Fruit fly (Drosophila melanogaster) whole organism, wandering third instar larva: ENCODE results near the gene CG13461.
A peak's percentile ranks its signal among the peaks of the same experiment; 100 is the strongest.

Source experiments
- Abd-B ChIP-seq: fragments of >200 bp; optimal IDR thresholded peaks from 2 replicates; lab custom pipeline; 2017; ENCODE audit warnings: missing biosample characterization, missing genetic modification characterization
- CG9705 ChIP-seq: fragments of 200-800 bp; sonication (Bioruptor generic); optimal IDR thresholded peaks from 2 replicates; lab custom pipeline; 2018; ENCODE audit warnings: missing biosample characterization, mild to moderate bottlenecking, missing genetic modification characterization
- Dfd ChIP-seq: fragments of >200 bp; optimal IDR thresholded peaks from 2 replicates; lab custom pipeline; 2017; ENCODE audit warnings: missing biosample characterization, missing genetic modification characterization
- Dif ChIP-seq: fragments of 200-275, 200-300 bp; sonication (Bioruptor generic); optimal IDR thresholded peaks from 2 replicates; lab custom pipeline; 2018; ENCODE audit warnings: missing biosample characterization, missing genetic modification characterization; ENCODE audit not compliant: partially characterized antibody
- GATAd ChIP-seq: sonication (Bioruptor generic); optimal IDR thresholded peaks from 2 replicates; lab custom pipeline; 2016; ENCODE audit warnings: missing biosample characterization, missing genetic modification characterization
- HLH106 ChIP-seq: fragments of 200-800 bp; optimal IDR thresholded peaks from 3 replicates; lab custom pipeline; 2019; ENCODE audit warnings: missing biosample characterization, mild to moderate bottlenecking, missing genetic modification characterization, moderate library complexity
- Hnf4 ChIP-seq: fragments of 200-800 bp; sonication (Bioruptor generic); optimal IDR thresholded peaks from 2 replicates; lab custom pipeline; 2016; ENCODE audit warnings: missing biosample characterization, mild to moderate bottlenecking, missing genetic modification characterization
- Hr78 ChIP-seq: fragments of >200 bp; optimal IDR thresholded peaks from 2 replicates; lab custom pipeline; 2017; ENCODE audit warnings: missing biosample characterization, missing genetic modification characterization
- Hr83 ChIP-seq: fragments of 200-300 bp; sonication (Bioruptor generic); optimal IDR thresholded peaks from 2 replicates; lab custom pipeline; 2016; ENCODE audit warnings: missing biosample characterization, mild to moderate bottlenecking, missing genetic modification characterization, moderate library complexity; ENCODE audit not compliant: poor library complexity, severe bottlenecking
- Jra ChIP-seq: sonication (Bioruptor generic); optimal IDR thresholded peaks from 2 replicates; lab custom pipeline; 2016; ENCODE audit warnings: missing biosample characterization, missing genetic modification characterization
- Mio ChIP-seq: sonication (Bioruptor generic); optimal IDR thresholded peaks from 2 replicates; lab custom pipeline; 2016; ENCODE audit warnings: missing biosample characterization, missing genetic modification characterization
- N ChIP-seq: fragments of >200 bp; optimal IDR thresholded peaks from 2 replicates; lab custom pipeline; 2018; ENCODE audit warnings: missing biosample characterization, missing external identifiers, missing genetic modification characterization
- OdsH ChIP-seq: fragments of 200-800 bp; sonication (Bioruptor generic); optimal IDR thresholded peaks from 2 replicates; lab custom pipeline; 2016; ENCODE audit warnings: missing biosample characterization, mild to moderate bottlenecking, missing genetic modification characterization
- Rel ChIP-seq, 2 experiments: fragments of 200-800 bp; sonication (Bioruptor generic) in 1 of 2; optimal IDR thresholded peaks; 2 replicates in 1 of 2; 3 replicates in 1 of 2; lab custom pipeline; 2016 to 2019; ENCODE audit warnings: mild to moderate bottlenecking in 2 of 2, missing biosample characterization in 2 of 2, missing genetic modification characterization in 2 of 2, moderate library complexity in 1 of 2
- Sp1 ChIP-seq: fragments of 200-800 bp; sonication (Bioruptor generic); optimal IDR thresholded peaks from 3 replicates; lab custom pipeline; 2019; ENCODE audit warnings: missing biosample characterization, mild to moderate bottlenecking, missing genetic modification characterization, moderate library complexity
- Vsx2 ChIP-seq: fragments of 200-300, 225-300 bp; sonication (Bioruptor generic); optimal IDR thresholded peaks from 2 replicates; lab custom pipeline; 2018; ENCODE audit warnings: missing biosample characterization, missing genetic modification characterization; ENCODE audit not compliant: partially characterized antibody
- brk ChIP-seq: fragments of 200-800 bp; sonication (Bioruptor generic); optimal IDR thresholded peaks from 2 replicates; lab custom pipeline; 2016; ENCODE audit warnings: missing biosample characterization, mild to moderate bottlenecking, missing genetic modification characterization
- dl ChIP-seq, 2 experiments: fragments of 175-275, 200-275 bp in 1 of 2; fragments of 200-275 bp in 1 of 2; sonication (Bioruptor generic); optimal IDR thresholded peaks; lab custom pipeline; 2018; ENCODE audit warnings: mild to moderate bottlenecking in 2 of 2, missing biosample characterization in 2 of 2, missing genetic modification characterization in 2 of 2, moderate library complexity in 2 of 2; ENCODE audit not compliant: partially characterized antibody in 2 of 2, insufficient read depth in 1 of 2
- dmrt93B ChIP-seq: fragments of 200-800 bp; sonication (Bioruptor generic); optimal IDR thresholded peaks from 2 replicates; lab custom pipeline; 2018; ENCODE audit warnings: missing biosample characterization, mild to moderate bottlenecking, missing genetic modification characterization
- ey ChIP-seq: fragments of 200-800 bp; sonication (Bioruptor generic); optimal IDR thresholded peaks from 2 replicates; lab custom pipeline; 2016; ENCODE audit warnings: missing biosample characterization, missing genetic modification characterization
- foxo ChIP-seq, 2 experiments: fragments of 200-800 bp; sonication (Bioruptor generic); optimal IDR thresholded peaks; 2 replicates in 1 of 2; 3 replicates in 1 of 2; lab custom pipeline; 2016 to 2017; ENCODE audit warnings: missing biosample characterization in 2 of 2, missing genetic modification characterization in 2 of 2
- fru ChIP-seq: fragments of 200-800 bp; sonication (Bioruptor generic); optimal IDR thresholded peaks from 3 replicates; lab custom pipeline; 2016; ENCODE audit warnings: missing biosample characterization, mild to moderate bottlenecking, missing genetic modification characterization
- h ChIP-seq: fragments of 200-800 bp; sonication (Bioruptor generic); optimal IDR thresholded peaks from 3 replicates; lab custom pipeline; 2016; ENCODE audit warnings: missing biosample characterization, mild to moderate bottlenecking, missing genetic modification characterization
- jim ChIP-seq: fragments of 175-275, 200-325 bp; sonication (Bioruptor generic); optimal IDR thresholded peaks from 2 replicates; lab custom pipeline; 2016; ENCODE audit warnings: missing biosample characterization, mild to moderate bottlenecking, missing genetic modification characterization
- pan ChIP-seq: fragments of >200 bp; optimal IDR thresholded peaks from 2 replicates; lab custom pipeline; 2017
- psq ChIP-seq: fragments of 200-800 bp; sonication (Bioruptor generic); optimal IDR thresholded peaks from 3 replicates; lab custom pipeline; 2017; ENCODE audit warnings: missing biosample characterization, mild to moderate bottlenecking, missing genetic modification characterization, moderate library complexity
- rgr ChIP-seq: fragments of 200-800 bp; sonication (Bioruptor generic); optimal IDR thresholded peaks from 3 replicates; lab custom pipeline; 2016; ENCODE audit warnings: missing biosample characterization, mild to moderate bottlenecking, missing genetic modification characterization
- sage ChIP-seq: fragments of 200-800 bp; sonication (Bioruptor generic); optimal IDR thresholded peaks from 2 replicates; lab custom pipeline; 2016; ENCODE audit warnings: missing biosample characterization, mild to moderate bottlenecking, missing genetic modification characterization
- sv ChIP-seq: fragments of 200-800 bp; sonication (Bioruptor generic); optimal IDR thresholded peaks from 3 replicates; lab custom pipeline; 2016; ENCODE audit warnings: missing biosample characterization, missing genetic modification characterization
- usp ChIP-seq: fragments of >200 bp; optimal IDR thresholded peaks from 2 replicates; lab custom pipeline; 2017; ENCODE audit warnings: missing biosample characterization, missing genetic modification characterization
- woc ChIP-seq: sonication (Bioruptor generic); optimal IDR thresholded peaks from 2 replicates; lab custom pipeline; 2016; ENCODE audit warnings: missing biosample characterization, mild to moderate bottlenecking, missing genetic modification characterization

The CG13461 gene

DNA sequence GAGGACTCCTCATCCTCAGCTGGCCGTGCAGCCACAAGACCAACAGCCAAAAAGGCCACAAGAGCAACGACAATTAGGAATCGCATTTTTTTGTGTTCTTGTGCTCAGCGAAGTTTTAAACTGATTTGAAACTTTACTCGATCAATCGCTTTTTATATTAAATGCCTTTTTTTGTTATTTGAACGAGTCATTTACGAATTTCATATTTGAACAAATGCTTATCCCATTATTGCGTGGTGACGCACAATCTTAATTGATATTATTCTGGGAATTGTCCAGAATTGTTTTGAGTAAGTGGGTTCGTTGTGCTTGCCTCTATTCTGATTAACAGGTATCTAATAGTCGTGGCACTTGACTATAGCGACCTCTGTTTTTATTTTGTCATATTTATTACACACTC is at the start of gene CG13461:
Gene CG13461 (minus strand): TSS at position 101 of the 400 bp plus-strand sequence.
- no peak for TF ChIP-seq Rel (GFP tag; optimal IDR thresholded peaks at IDR 0.05; lab: Kevin White, UChicago)
- no peak for TF ChIP-seq Rel (tag; optimal IDR thresholded peaks at IDR 0.05; lab: Kevin White, UChicago)
- no peak for TF ChIP-seq foxo (GFP tag; optimal IDR thresholded peaks at IDR 0.05; lab: Kevin White, UChicago)
- TF ChIP-seq pan (lab: Kevin White, UChicago) = no peak
- no peak for TF ChIP-seq h (GFP tag; lab: Kevin White, UChicago)
- TF ChIP-seq CG9705 (GFP tag; lab: Kevin White, UChicago) = no peak
- TF ChIP-seq sage (GFP tag; lab: Kevin White, UChicago) = no peak
- no peak for TF ChIP-seq Hr78
- TF ChIP-seq Vsx2 (GFP tag; lab: Kevin White, UChicago) = no peak
- no peak for TF ChIP-seq brk (GFP tag; lab: Kevin White, UChicago)
- no peak for TF ChIP-seq N
- TF ChIP-seq jim (GFP tag; lab: Kevin White, UChicago) = no peak
- TF ChIP-seq Hnf4 (GFP tag; lab: Kevin White, UChicago) = no peak
- TF ChIP-seq usp (GFP tag; lab: Kevin White, UChicago) = no peak
- no peak for TF ChIP-seq Hr83 (GFP tag; lab: Kevin White, UChicago)
- TF ChIP-seq rgr (GFP tag; lab: Kevin White, UChicago) = no peak
- TF ChIP-seq GATAd (GFP tag; lab: Kevin White, UChicago) = no peak

DNA sequence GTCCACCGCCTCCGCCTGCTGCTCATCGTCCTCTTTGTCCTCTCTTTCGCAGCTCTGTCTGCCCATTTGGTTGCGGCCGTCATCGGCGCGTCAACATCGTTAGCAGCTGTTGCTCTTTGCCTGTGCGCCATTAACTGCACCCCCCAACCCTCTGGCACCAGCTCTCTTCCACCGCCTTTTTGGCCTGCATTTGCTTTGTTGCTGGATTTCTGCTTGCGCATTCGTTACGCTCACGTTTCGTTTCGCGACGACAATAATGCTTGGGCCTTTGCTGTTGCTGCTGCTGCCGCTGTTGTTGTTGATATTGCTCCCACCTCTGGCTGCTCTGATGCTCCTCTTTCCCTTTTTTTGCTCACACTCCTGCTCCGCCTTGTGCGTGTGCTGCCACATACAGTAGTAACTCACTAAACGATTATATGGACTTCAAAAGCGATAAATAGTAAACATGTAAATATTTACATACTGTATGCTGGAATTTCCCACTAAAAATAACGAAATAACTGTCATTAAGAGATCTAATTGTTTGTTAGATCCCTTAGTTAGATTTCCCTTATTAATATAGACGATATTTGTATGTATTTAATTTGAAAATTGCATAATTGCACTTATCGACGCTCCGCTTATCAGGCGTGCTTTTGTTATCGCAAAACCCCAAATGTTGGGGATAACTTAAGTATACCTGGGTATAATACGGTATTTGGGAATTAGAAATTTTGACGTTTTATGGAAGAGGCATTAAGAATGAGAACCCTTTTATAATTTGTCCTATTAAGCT is 49.5 kb upstream of the CG13461 start:
- TF ChIP-seq usp (GFP tag; lab: Kevin White, UChicago) (no peak), Vsx2 (GFP tag; lab: Kevin White, UChicago) (no peak), psq (GFP tag; lab: Kevin White, UChicago) (peak; percentile 97), foxo (GFP tag; optimal IDR thresholded peaks at IDR 0.05; lab: Kevin White, UChicago) (peak in 1 of 2 experiments; percentile 25), fru (GFP tag; lab: Kevin White, UChicago) (peak; percentile 60), ey (GFP tag; lab: Kevin White, UChicago) (peak; percentile 38), dl (GFP tag; optimal IDR thresholded peaks at IDR 0.05; lab: Kevin White, UChicago; ENCODE audit: insufficient read depth in 1 of 2, partially characterized antibody in 2 of 2) (no peak), Hr83 (GFP tag; lab: Kevin White, UChicago) (peak; percentile 16), dmrt93B (GFP tag; lab: Kevin White, UChicago) (peak; percentile 15), brk (GFP tag; lab: Kevin White, UChicago) (peak; percentile 46), Sp1 (GFP tag; lab: Kevin White, UChicago) (no peak), h (GFP tag; lab: Kevin White, UChicago) (peak; percentile 46), Rel (GFP tag; optimal IDR thresholded peaks at IDR 0.05; lab: Kevin White, UChicago) (no peak), Rel (tag; optimal IDR thresholded peaks at IDR 0.05; lab: Kevin White, UChicago) (peak; percentile 20), Dif (peak; percentile 70), Abd-B (no peak), Jra (peak; percentile 2), woc (GFP tag; lab: Kevin White, UChicago) (peak; percentile 68), HLH106 (tag; lab: Kevin White, UChicago) (peak; percentile 42)

DNA sequence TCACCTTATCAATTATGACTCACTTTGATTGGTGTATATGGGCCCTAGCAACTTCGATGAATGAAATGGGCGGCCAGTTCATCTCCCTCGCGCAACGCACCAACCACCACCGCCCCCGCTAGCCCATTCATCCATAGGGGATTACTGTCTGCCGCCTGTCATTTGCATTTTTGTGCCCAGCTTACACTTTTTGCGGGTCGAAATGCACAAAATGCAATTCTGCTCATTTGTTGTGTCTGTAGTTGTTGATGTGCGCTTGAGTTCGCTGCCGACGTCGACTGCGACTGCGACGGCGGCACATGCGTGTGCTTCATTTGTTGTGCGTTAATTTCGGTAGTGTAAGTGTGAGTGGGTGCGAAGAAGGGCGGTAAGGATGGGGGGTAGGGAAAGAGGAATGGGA is 48.7 kb upstream of the CG13461 start:
- TF ChIP-seq dmrt93B (GFP tag; lab: Kevin White, UChicago) (no peak), Hnf4 (GFP tag; lab: Kevin White, UChicago) (no peak), usp (GFP tag; lab: Kevin White, UChicago) (no peak), OdsH (GFP tag; lab: Kevin White, UChicago) (no peak), Jra (no peak), Hr83 (GFP tag; lab: Kevin White, UChicago) (no peak), brk (GFP tag; lab: Kevin White, UChicago) (no peak), Dif (no peak), rgr (GFP tag; lab: Kevin White, UChicago) (no peak), Rel (GFP tag; optimal IDR thresholded peaks at IDR 0.05; lab: Kevin White, UChicago) (no peak), Rel (tag; optimal IDR thresholded peaks at IDR 0.05; lab: Kevin White, UChicago) (no peak), HLH106 (tag; lab: Kevin White, UChicago) (no peak), ey (GFP tag; lab: Kevin White, UChicago) (no peak), sv (no peak), Dfd (GFP tag; lab: Kevin White, UChicago) (no peak), Mio (GFP tag; lab: Kevin White, UChicago) (no peak)
